Worm (Caenorhabditis elegans): ENCODE measurements around the gene octr-1.

- TF ChIP-seq ztf-11 (tag; optimal IDR thresholded peaks at IDR 0.05): no peak
- TF ChIP-seq sox-4 (tag; optimal IDR thresholded peaks at IDR 0.05): no peak
- TF ChIP-seq dpl-1 (GFP tag; optimal IDR thresholded peaks at IDR 0.05): no peak
- TF ChIP-seq nhr-12 (tag; optimal IDR thresholded peaks at IDR 0.05): no peak
- no peak for TF ChIP-seq ztf-4 (tag; optimal IDR thresholded peaks at IDR 0.05)
- no peak for TF ChIP-seq aly-2 (tag; optimal IDR thresholded peaks at IDR 0.05)
- no peak for TF ChIP-seq lin-39 (tag; optimal IDR thresholded peaks at IDR 0.05)
Observed at ce11 chrX:5591830-5592229, 19.2 kb downstream of the octr-1 start.

Measured in whole organism, L1 larva.